Fruit fly (Drosophila melanogaster): ENCODE results near the gene Mbs.

dm6 chr3L:16019144-16020006 lies 32.4 kb upstream of the Mbs start:
- no peak for TF ChIP-seq CG6854 (GFP tag; optimal IDR thresholded peaks at IDR 0.05)
- no peak for TF ChIP-seq CG7368 (GFP tag; optimal IDR thresholded peaks at IDR 0.05)
- no peak for TF ChIP-seq CG16779 (tag; optimal IDR thresholded peaks at IDR 0.05)
- peak; percentile 89 for TF ChIP-seq svp (GFP tag)
- TF ChIP-seq CG6808 (GFP tag; optimal IDR thresholded peaks at IDR 0.05) = peak; percentile 12
- peak; percentile 23 for TF ChIP-seq lz (GFP tag; optimal IDR thresholded peaks at IDR 0.05)
- no peak for TF ChIP-seq spab (GFP tag; optimal IDR thresholded peaks at IDR 0.05)
- peak; percentile 41 for TF ChIP-seq CG31627 (GFP tag; optimal IDR thresholded peaks at IDR 0.05)
- TF ChIP-seq OdsH (GFP tag; optimal IDR thresholded peaks at IDR 0.05) = peak; percentile 39
- TF ChIP-seq net (GFP tag; optimal IDR thresholded peaks at IDR 0.05) = no peak
- peak; percentile 62 for TF ChIP-seq Hr39 (GFP tag; optimal IDR thresholded peaks at IDR 0.05)
- no peak for TF ChIP-seq Lpt (GFP tag; optimal IDR thresholded peaks at IDR 0.05)
- no peak for TF ChIP-seq Gug (GFP tag; IDR thresholded peaks at IDR 0.05)

All from whole organism, prepupa.